Worm (Caenorhabditis elegans) whole organism, young adult: ENCODE measurements around the gene szy-4.

ENCODE experiments used
- B0019.2 ChIP-seq: fragments of 200-800 bp; sonication (Bioruptor generic); conservative IDR thresholded peaks from 2 replicates; pipeline ENCODE4 v1.3.6; 2022; ENCODE audit warnings: missing genetic modification reagents, missing genetic modification characterization, missing compliant biosample characterization
- F33H1.4 ChIP-seq: fragments of 200-800 bp; sonication (Bioruptor generic); IDR thresholded peaks from 2 replicates; pipeline ENCODE4 v1.3.6; 2022; ENCODE audit warnings: missing genetic modification reagents, missing genetic modification characterization, missing compliant biosample characterization
- K11D2.4 ChIP-seq: fragments of 200-800 bp; sonication (Bioruptor generic); IDR thresholded peaks from 2 replicates; pipeline ENCODE4 v1.3.6; 2022; ENCODE audit warnings: missing genetic modification reagents, missing genetic modification characterization, missing compliant biosample characterization
- T07F8.4 ChIP-seq: sonication (generic microtip); optimal IDR thresholded peaks from 2 replicates; lab custom pipeline; 2016; ENCODE audit warnings: mild to moderate bottlenecking, missing genetic modification characterization, moderate library complexity, missing compliant biosample characterization
- T26A5.8 ChIP-seq: sonication (generic microtip); optimal IDR thresholded peaks from 2 replicates; lab custom pipeline; 2016; ENCODE audit warnings: missing genetic modification characterization, missing compliant biosample characterization
- Y67H2A.10 ChIP-seq: fragments of 200-800 bp; sonication (Bioruptor generic); conservative IDR thresholded peaks from 2 replicates; pipeline ENCODE4 v1.3.6; 2022; ENCODE audit warnings: missing genetic modification reagents, missing genetic modification characterization, missing compliant biosample characterization
- ZK185.1 ChIP-seq: sonication (generic microtip); optimal IDR thresholded peaks from 2 replicates; lab custom pipeline; 2016; ENCODE audit warnings: mild to moderate bottlenecking, missing genetic modification characterization, missing compliant biosample characterization; ENCODE audit not compliant: poor library complexity, severe bottlenecking
- aptf-2 ChIP-seq: fragments of 200-800 bp; sonication (Bioruptor generic); conservative IDR thresholded peaks from 2 replicates; pipeline ENCODE4 v1.3.6; 2022; ENCODE audit warnings: missing genetic modification reagents, missing genetic modification characterization, missing compliant biosample characterization
- attf-3 ChIP-seq: fragments of 200-800 bp; sonication (Bioruptor generic); conservative IDR thresholded peaks from 2 replicates; pipeline ENCODE4 v1.3.6; 2022; ENCODE audit warnings: missing genetic modification reagents, missing genetic modification characterization, missing compliant biosample characterization
- attf-5 ChIP-seq: fragments of 200-800 bp; sonication (Bioruptor generic); optimal IDR thresholded peaks from 2 replicates; lab custom pipeline; 2018; ENCODE audit warnings: mild to moderate bottlenecking, missing genetic modification characterization, missing compliant biosample characterization
- attf-6 ChIP-seq: fragments of 200-800 bp; sonication (Bioruptor generic); IDR thresholded peaks from 2 replicates; pipeline ENCODE4 v1.3.6; 2022; ENCODE audit warnings: missing genetic modification reagents, missing genetic modification characterization, missing compliant biosample characterization
- bed-1 ChIP-seq: fragments of 200-800 bp; sonication (Bioruptor generic); IDR thresholded peaks from 2 replicates; pipeline ENCODE4 v1.3.6; 2022; ENCODE audit warnings: missing genetic modification reagents, missing genetic modification characterization, missing compliant biosample characterization
- bed-2 ChIP-seq: fragments of 200-800 bp; sonication (Bioruptor generic); IDR thresholded peaks from 2 replicates; pipeline ENCODE4 v1.3.6; 2022; ENCODE audit warnings: missing genetic modification reagents, missing genetic modification characterization, missing compliant biosample characterization
- cebp-1 ChIP-seq, 2 experiments: fragments of 200-800 bp in 1 of 2; sonication (Bioruptor generic) in 1 of 2; sonication (generic microtip) in 1 of 2; IDR thresholded peaks in 1 of 2; optimal IDR thresholded peaks in 1 of 2; 2 replicates each; pipeline versions ENCODE4 v1.3.6 to Lab custom; 2017 to 2022; ENCODE audit warnings: missing compliant biosample characterization in 2 of 2, missing genetic modification characterization in 2 of 2, mild to moderate bottlenecking in 1 of 2, missing genetic modification reagents in 1 of 2, moderate library complexity in 1 of 2
- cebp-2 ChIP-seq: fragments of 200-800 bp; sonication (Bioruptor generic); IDR thresholded peaks from 2 replicates; pipeline ENCODE4 v1.3.6; 2022; ENCODE audit warnings: missing genetic modification characterization, missing compliant biosample characterization
- ceh-79 ChIP-seq: sonication (generic microtip); optimal IDR thresholded peaks from 2 replicates; lab custom pipeline; 2017; ENCODE audit warnings: mild to moderate bottlenecking, missing genetic modification characterization, missing compliant biosample characterization
- chd-7 ChIP-seq: sonication (generic microtip); optimal IDR thresholded peaks from 2 replicates; lab custom pipeline; 2016; ENCODE audit warnings: mild to moderate bottlenecking, missing genetic modification characterization, moderate library complexity, missing compliant biosample characterization
- dox-1 ChIP-seq: fragments of 200-800 bp; sonication (Bioruptor generic); IDR thresholded peaks from 2 replicates; pipeline ENCODE4 v1.3.6; 2022; ENCODE audit warnings: missing genetic modification reagents, missing genetic modification characterization, missing compliant biosample characterization
- egl-18 ChIP-seq: fragments of 200-800 bp; sonication (Bioruptor generic); IDR thresholded peaks from 2 replicates; pipeline ENCODE4 v1.3.6; 2022; ENCODE audit warnings: missing genetic modification reagents, missing genetic modification characterization, missing compliant biosample characterization
- ets-4 ChIP-seq: fragments of 200-800 bp; sonication (Bioruptor generic); optimal IDR thresholded peaks from 2 replicates; lab custom pipeline; 2018; ENCODE audit warnings: mild to moderate bottlenecking, missing genetic modification characterization, missing compliant biosample characterization
- fkh-3 ChIP-seq: sonication (generic microtip); optimal IDR thresholded peaks from 2 replicates; lab custom pipeline; 2016; ENCODE audit warnings: mild to moderate bottlenecking, missing genetic modification characterization, missing compliant biosample characterization
- gei-17 ChIP-seq: fragments of 200-800 bp; sonication (Bioruptor generic); optimal IDR thresholded peaks from 2 replicates; lab custom pipeline; 2018; ENCODE audit warnings: mild to moderate bottlenecking, missing genetic modification characterization, missing compliant biosample characterization
- him-1 ChIP-seq: sonication (generic microtip); optimal IDR thresholded peaks from 2 replicates; lab custom pipeline; 2016; ENCODE audit warnings: missing genotype, missing genetic modification reagents, missing genetic modification characterization, missing compliant biosample characterization
- hlh-12 ChIP-seq: sonication (generic microtip); optimal IDR thresholded peaks from 2 replicates; lab custom pipeline; 2016; ENCODE audit warnings: missing genetic modification characterization, missing compliant biosample characterization
- lin-40 ChIP-seq: sonication (generic microtip); optimal IDR thresholded peaks from 2 replicates; lab custom pipeline; 2016; ENCODE audit warnings: missing genetic modification characterization, mild to moderate bottlenecking, missing compliant biosample characterization, missing genotype, missing genetic modification reagents
- mcd-1 ChIP-seq: fragments of 200-800 bp; sonication (Bioruptor generic); IDR thresholded peaks from 2 replicates; pipeline ENCODE4 v1.3.6; 2022; ENCODE audit warnings: missing genetic modification reagents, missing genetic modification characterization, missing compliant biosample characterization
- mel-28 ChIP-seq: sonication (generic microtip); optimal IDR thresholded peaks from 2 replicates; lab custom pipeline; 2016; ENCODE audit warnings: borderline replicate concordance, mild to moderate bottlenecking, missing genetic modification characterization, missing compliant biosample characterization
- nhr-27 ChIP-seq: fragments of 200-800 bp; sonication (Bioruptor generic); optimal IDR thresholded peaks from 2 replicates; lab custom pipeline; 2018; ENCODE audit warnings: mild to moderate bottlenecking, missing genetic modification characterization, moderate library complexity, missing compliant biosample characterization
- nhr-80 ChIP-seq: sonication (generic microtip); optimal IDR thresholded peaks from 2 replicates; lab custom pipeline; 2016; ENCODE audit warnings: missing genetic modification characterization, missing compliant biosample characterization
- nhr-90 ChIP-seq: sonication (generic microtip); optimal IDR thresholded peaks from 2 replicates; lab custom pipeline; 2016; ENCODE audit warnings: missing genotype, mild to moderate bottlenecking, missing genetic modification characterization, missing compliant biosample characterization
- pha-4 ChIP-seq: fragments of 150-350 bp; sonication (generic microtip); optimal IDR thresholded peaks from 2 replicates; lab custom pipeline; 2014; ENCODE audit warnings: missing biosample characterization, missing genetic modification reagents, missing genetic modification characterization
- repo-1 ChIP-seq: sonication (generic microtip); optimal IDR thresholded peaks from 2 replicates; lab custom pipeline; 2017; ENCODE audit warnings: mild to moderate bottlenecking, missing genetic modification characterization, missing compliant biosample characterization
- rpc-1 ChIP-seq, 2 experiments: fragments of 150-350 bp in 1 of 2; sonication (generic microtip) in 1 of 2; optimal IDR thresholded peaks; 2 replicates each; lab custom pipeline; 2014 to 2018; ENCODE audit warnings: missing biosample characterization in 1 of 2, missing genetic modification characterization in 1 of 2, missing genetic modification reagents in 1 of 2, missing genotype in 1 of 2
- sdz-38 ChIP-seq: sonication (generic microtip); optimal IDR thresholded peaks from 2 replicates; lab custom pipeline; 2016; ENCODE audit warnings: missing genotype, missing genetic modification characterization, missing compliant biosample characterization
- snpc-1.1 ChIP-seq: sonication (generic microtip); optimal IDR thresholded peaks from 2 replicates; lab custom pipeline; 2017; ENCODE audit warnings: missing genetic modification characterization, mild to moderate bottlenecking, missing compliant biosample characterization, antibody characterized with exemption, moderate library complexity, missing genotype, missing genetic modification reagents; ENCODE audit not compliant: insufficient read depth
- tbp1 ChIP-seq: fragments of 200-800 bp; sonication (Bioruptor generic); optimal IDR thresholded peaks from 2 replicates; lab custom pipeline; 2018; ENCODE audit warnings: mild to moderate bottlenecking, missing genetic modification characterization, missing compliant biosample characterization
- tbx-9 ChIP-seq: sonication (generic microtip); optimal IDR thresholded peaks from 2 replicates; lab custom pipeline; 2016; ENCODE audit warnings: borderline replicate concordance, missing genetic modification characterization, inconsistent platforms, missing compliant biosample characterization
- xnd-1 ChIP-seq: sonication (generic microtip); optimal IDR thresholded peaks from 2 replicates; lab custom pipeline; 2016; ENCODE audit warnings: missing genotype, missing genetic modification reagents, missing genetic modification characterization, missing compliant biosample characterization
- zim-3 ChIP-seq: sonication (generic microtip); optimal IDR thresholded peaks from 2 replicates; lab custom pipeline; 2017; ENCODE audit warnings: mild to moderate bottlenecking, missing genetic modification characterization, moderate library complexity, missing compliant biosample characterization
- ztf-26 ChIP-seq: sonication (generic microtip); optimal IDR thresholded peaks from 2 replicates; lab custom pipeline; 2017; ENCODE audit warnings: missing genetic modification characterization, missing compliant biosample characterization
- ztf-6 ChIP-seq: fragments of 200-800 bp; sonication (Bioruptor generic); IDR thresholded peaks from 2 replicates; pipeline ENCODE4 v1.3.6; 2022; ENCODE audit warnings: missing genetic modification reagents, missing genetic modification characterization, missing compliant biosample characterization

Gene szy-4

DNA sequence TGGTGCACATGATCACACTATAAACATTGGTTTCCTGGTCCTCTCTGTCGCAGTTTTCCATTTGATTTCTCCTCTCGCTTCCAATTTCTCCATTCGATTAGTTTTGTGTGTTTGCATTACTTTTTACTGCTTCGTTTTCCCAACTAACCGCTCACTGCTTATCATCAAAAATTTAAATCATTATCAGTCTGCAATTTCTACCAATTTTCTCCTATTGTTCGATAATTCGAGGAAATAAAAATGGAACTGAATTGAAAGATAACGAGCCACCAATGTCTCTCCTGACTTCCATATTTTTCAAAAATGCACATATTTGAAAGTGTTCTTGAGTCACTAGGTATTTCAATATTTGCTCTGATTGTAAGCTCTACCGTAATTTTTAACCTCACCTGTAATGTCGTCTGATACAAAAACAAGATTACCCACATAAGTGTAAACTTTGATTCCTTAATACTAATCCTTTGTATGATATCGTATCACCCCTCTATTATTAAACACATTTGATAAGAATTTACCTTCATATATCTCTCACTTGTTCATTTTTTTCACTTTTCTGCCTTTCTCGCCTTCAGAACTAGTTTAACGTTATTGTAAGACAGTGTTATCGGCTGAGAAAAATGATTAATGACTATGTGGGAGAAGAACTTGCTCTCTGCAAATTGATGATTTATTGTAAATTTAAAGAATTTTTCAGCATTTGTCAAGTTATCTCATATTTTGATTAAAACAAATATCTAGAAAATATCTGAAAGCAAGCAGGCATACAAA, 20.3 kb upstream of the szy-4 start:
- 0 out of 2 replicates have a peak, but pooled peaks have one; percentile 11 for TF ChIP-seq dox-1 (GFP tag; lab: Robert Waterston, UW)
- peak; percentile 87 for TF ChIP-seq nhr-80 (tag; lab: Kevin White, UChicago)
- no peak for TF ChIP-seq aptf-2
- TF ChIP-seq, all 124 proteins: peak for 2

DNA sequence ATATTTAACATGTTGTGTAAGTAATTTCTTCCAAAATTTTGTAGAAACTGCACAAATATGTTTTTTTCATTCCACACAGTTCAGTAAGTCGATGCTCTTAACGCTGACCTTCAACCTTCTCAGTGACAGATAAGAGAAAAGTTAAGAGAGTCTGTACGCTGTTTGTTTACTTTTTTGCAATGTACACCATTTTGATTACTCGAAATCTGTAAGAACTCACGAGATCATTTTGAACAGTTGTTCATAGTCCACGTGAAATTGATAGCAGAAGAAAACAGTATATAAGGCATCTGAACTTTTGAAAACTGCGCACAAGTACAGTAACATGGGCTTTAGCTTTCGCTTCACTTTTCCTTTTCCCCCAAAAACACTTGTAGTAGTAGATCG, 19.8 kb upstream of the szy-4 start:
- TF ChIP-seq rpc-1 (optimal IDR thresholded peaks at IDR 0.05; lab: Kevin White, UChicago) (no peak), rpc-1 (tag; optimal IDR thresholded peaks at IDR 0.05; lab: Kevin White, UChicago) (no peak), him-1 (tag; lab: Kevin White, UChicago) (no peak), T07F8.4 (tag; lab: Kevin White, UChicago) (no peak), pha-4 (no peak), nhr-27 (tag; lab: Kevin White, UChicago) (no peak), zim-3 (tag; lab: Kevin White, UChicago) (no peak)

DNA sequence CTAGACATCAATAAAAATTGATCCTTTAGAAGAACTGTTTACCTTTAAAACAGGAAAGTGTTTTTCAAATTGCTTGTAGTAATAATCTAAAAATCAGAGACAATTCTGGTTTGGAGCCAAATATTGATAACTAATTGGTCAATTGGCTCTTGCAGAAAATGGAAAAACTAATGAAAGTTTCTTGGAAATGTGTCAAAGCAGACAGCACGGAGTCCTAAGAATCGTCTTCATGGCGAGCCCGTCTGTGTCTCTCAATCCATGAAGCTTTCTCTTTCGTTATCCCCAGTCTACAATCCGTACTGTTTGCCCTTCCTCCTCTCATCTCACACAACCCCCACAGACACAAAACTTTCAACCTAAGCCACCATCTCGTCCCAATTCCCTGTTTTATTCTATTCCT, 19.0 kb upstream of the szy-4 start, which contains the start of gene F40H3.1:
Gene F40H3.1 (plus strand): TSS at position 301 of the 400 bp plus-strand sequence.
- TF ChIP-seq Y67H2A.10 (no peak), tbx-9 (no peak), repo-1 (tag; lab: Kevin White, UChicago) (no peak), ztf-6 (GFP tag; lab: Robert Waterston, UW) (no peak), snpc-1.1 (tag; lab: Kevin White, UChicago) (no peak), fkh-3 (no peak), ceh-79 (tag; lab: Kevin White, UChicago) (no peak), ztf-26 (tag; lab: Kevin White, UChicago) (no peak), xnd-1 (tag; lab: Kevin White, UChicago) (no peak), egl-18 (GFP tag; lab: Robert Waterston, UW) (no peak), attf-3 (GFP tag; lab: Robert Waterston, UW) (no peak), mcd-1 (no peak), attf-5 (GFP tag; lab: Kevin White, UChicago) (no peak), bed-2 (no peak)

DNA sequence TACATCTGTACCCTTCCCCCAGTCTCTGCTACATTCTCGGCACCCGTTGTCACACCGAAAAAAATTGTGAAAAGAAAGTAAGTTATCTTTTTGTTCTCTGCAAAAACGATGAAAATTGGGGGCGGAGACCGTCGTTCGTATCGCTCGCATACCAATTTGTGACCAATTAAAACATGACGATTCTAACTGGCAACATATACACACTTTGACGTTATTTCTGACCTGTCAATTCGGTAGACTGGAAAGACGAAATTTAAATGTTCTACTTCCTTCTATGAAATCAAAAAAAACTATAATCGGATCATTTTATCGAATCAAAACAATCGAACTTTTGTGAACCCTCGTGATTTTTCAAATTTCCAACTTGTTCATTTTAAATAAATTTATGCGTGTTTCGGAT, 17.9 kb upstream of the szy-4 start:
- TF ChIP-seq nhr-80 (tag; lab: Kevin White, UChicago) = peak; percentile 52
- TF ChIP-seq chd-7 (tag; lab: Kevin White, UChicago) = no peak
- no peak for TF ChIP-seq bed-1 (GFP tag; lab: Robert Waterston, UW)
- no peak for TF ChIP-seq ZK185.1 (tag; lab: Kevin White, UChicago)

DNA sequence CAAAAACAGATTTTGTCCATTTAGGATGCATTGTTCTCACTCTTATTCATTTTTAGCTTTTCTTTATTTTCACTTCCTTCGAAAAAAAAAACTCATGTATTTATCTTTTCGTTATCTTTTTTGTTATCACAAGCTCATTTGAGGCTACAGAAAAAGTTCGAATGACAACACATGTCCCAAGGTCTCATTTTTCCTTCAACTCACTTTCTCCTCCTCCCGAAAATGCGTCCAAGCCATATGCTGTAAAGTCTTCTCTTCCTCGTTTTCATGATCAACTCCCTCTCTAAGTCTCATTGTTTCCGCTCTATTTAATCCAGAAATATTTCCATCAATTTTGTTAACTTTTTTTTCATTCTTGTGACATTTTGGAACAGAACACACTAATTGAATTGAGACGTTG, 17.2 kb upstream of the szy-4 start:
- no peak for TF ChIP-seq hlh-12 (tag; lab: Kevin White, UChicago)
- no peak for TF ChIP-seq tbp1
- TF ChIP-seq cebp-2 (GFP tag; lab: Robert Waterston, UW) = no peak
- no peak for TF ChIP-seq snpc-1.1 (tag; lab: Kevin White, UChicago)
- no peak for TF ChIP-seq F33H1.4 (GFP tag; lab: Robert Waterston, UW)
- TF ChIP-seq gei-17 (GFP tag; lab: Kevin White, UChicago) = no peak
- no peak for TF ChIP-seq T26A5.8
- no peak for TF ChIP-seq lin-40
- no peak for TF ChIP-seq bed-1 (GFP tag; lab: Robert Waterston, UW)
- no peak for TF ChIP-seq mel-28
- no peak for TF ChIP-seq B0019.2 (GFP tag; lab: Robert Waterston, UW)
- no peak for TF ChIP-seq nhr-90 (tag; lab: Kevin White, UChicago)
- no peak for TF ChIP-seq sdz-38 (tag; lab: Kevin White, UChicago)
- TF ChIP-seq K11D2.4 = no peak
- TF ChIP-seq ets-4 (GFP tag; lab: Kevin White, UChicago) = no peak
- TF ChIP-seq cebp-1 (GFP tag; IDR thresholded peaks at IDR 0.05; lab: Robert Waterston, UW) = no peak
- no peak for TF ChIP-seq cebp-1 (tag; optimal IDR thresholded peaks at IDR 0.05; lab: Kevin White, UChicago)
- no peak for TF ChIP-seq attf-6 (GFP tag; lab: Robert Waterston, UW)
